Fruit fly (Drosophila melanogaster) whole organism, adult: ENCODE data around the gene Septin4.

ENCODE experiments used
- CG11617 ChIP-seq: fragments of 200-800 bp; sonication (Bioruptor generic); optimal IDR thresholded peaks from 2 replicates; lab custom pipeline; 2017; ENCODE audit warnings: mild to moderate bottlenecking, missing biosample characterization, missing genetic modification reagents, missing genetic modification characterization
- CG12768 ChIP-seq: fragments of 200-800 bp; sonication (Bioruptor generic); optimal IDR thresholded peaks from 2 replicates; lab custom pipeline; 2017; ENCODE audit warnings: missing biosample characterization, missing genetic modification characterization, mild to moderate bottlenecking, moderate library complexity, missing genetic modification reagents
- CG14711 ChIP-seq: fragments of 200-800 bp; sonication (Bioruptor generic); optimal IDR thresholded peaks from 2 replicates; lab custom pipeline; 2018; ENCODE audit warnings: missing biosample characterization, mild to moderate bottlenecking, missing genetic modification characterization, moderate library complexity
- CG1620 ChIP-seq: fragments of 200-800 bp; sonication (Bioruptor generic); optimal IDR thresholded peaks from 2 replicates; lab custom pipeline; 2016; ENCODE audit warnings: missing biosample characterization, missing genetic modification characterization
- CG33017 ChIP-seq: fragments of 200-800 bp; sonication (Bioruptor generic); optimal IDR thresholded peaks from 2 replicates; lab custom pipeline; 2018; ENCODE audit warnings: missing biosample characterization, mild to moderate bottlenecking, missing genetic modification characterization, moderate library complexity
- CG5204 ChIP-seq: fragments of 200-800 bp; sonication (Bioruptor generic); optimal IDR thresholded peaks from 2 replicates; lab custom pipeline; 2016; ENCODE audit warnings: missing biosample characterization, missing genetic modification characterization
- CG7045 ChIP-seq: fragments of 200-800 bp; sonication (Bioruptor generic); optimal IDR thresholded peaks from 2 replicates; lab custom pipeline; 2017; ENCODE audit warnings: missing biosample characterization, mild to moderate bottlenecking, missing genetic modification characterization
- CG7101 ChIP-seq: fragments of 200-800 bp; sonication (Bioruptor generic); optimal IDR thresholded peaks from 2 replicates; lab custom pipeline; 2018; ENCODE audit warnings: missing biosample characterization, mild to moderate bottlenecking, missing genetic modification characterization, moderate library complexity
- Clk ChIP-seq: fragments of 200-800 bp; sonication (Bioruptor generic); optimal IDR thresholded peaks from 2 replicates; lab custom pipeline; 2017; ENCODE audit warnings: missing biosample characterization, missing genetic modification characterization
- Crg-1 ChIP-seq: fragments of 200-800 bp; sonication (Bioruptor generic); optimal IDR thresholded peaks from 2 replicates; lab custom pipeline; 2016; ENCODE audit warnings: missing biosample characterization, missing genetic modification characterization
- Hr96 ChIP-seq: fragments of 200-800 bp; sonication (Bioruptor generic); optimal IDR thresholded peaks from 2 replicates; lab custom pipeline; 2016; ENCODE audit warnings: missing biosample characterization, missing genetic modification characterization
- Mnt ChIP-seq: fragments of 200-800 bp; sonication (Bioruptor generic); optimal IDR thresholded peaks from 2 replicates; lab custom pipeline; 2016; ENCODE audit warnings: missing biosample characterization, mild to moderate bottlenecking, missing genetic modification characterization
- bab1 ChIP-seq: fragments of 200-800 bp; sonication (Bioruptor generic); optimal IDR thresholded peaks from 3 replicates; lab custom pipeline; 2019; ENCODE audit warnings: missing biosample characterization, mild to moderate bottlenecking, missing genetic modification characterization, moderate library complexity
- cic ChIP-seq: fragments of 200-800 bp; sonication (Bioruptor generic); optimal IDR thresholded peaks from 2 replicates; lab custom pipeline; 2017; ENCODE audit warnings: missing biosample characterization, mild to moderate bottlenecking, missing genetic modification characterization, moderate library complexity
- cnc ChIP-seq, 2 experiments: fragments of >200 bp; optimal IDR thresholded peaks; 2 replicates each; lab custom pipeline; 2017
- kay ChIP-seq: fragments of 200-800 bp; sonication (Bioruptor generic); peaks from one replicate; lab custom pipeline; 2016; ENCODE audit warnings: missing biosample characterization, missing genetic modification characterization, borderline replicate concordance
- ovo ChIP-seq: fragments of 200-800 bp; sonication (Bioruptor generic); optimal IDR thresholded peaks from 2 replicates; lab custom pipeline; 2016; ENCODE audit warnings: missing biosample characterization, missing genetic modification characterization
- pad ChIP-seq: fragments of 200-800 bp; sonication (Bioruptor generic); optimal IDR thresholded peaks from 3 replicates; lab custom pipeline; 2017; ENCODE audit warnings: missing biosample characterization, missing genetic modification characterization, mild to moderate bottlenecking, moderate library complexity, missing genetic modification reagents
- tj ChIP-seq: fragments of 200-800 bp; sonication (Bioruptor generic); optimal IDR thresholded peaks from 3 replicates; lab custom pipeline; 2017; ENCODE audit warnings: missing biosample characterization, mild to moderate bottlenecking, missing genetic modification characterization, moderate library complexity
- toe ChIP-seq: fragments of 200-800 bp; sonication (Bioruptor generic); optimal IDR thresholded peaks from 2 replicates; lab custom pipeline; 2016; ENCODE audit warnings: missing biosample characterization, missing genetic modification characterization

Gene Septin4

dm6 chrX:16664405-16665064 is 30.4 kb downstream of the Septin4 start, which contains the start of gene CG15865:
TSS of gene CG15865 (minus strand) at chrX:16664455.
- TF ChIP-seq CG14711 (tag; lab: Kevin White, UChicago) (no peak), Hr96 (GFP tag; lab: Kevin White, UChicago) (peak; percentile 3)

DNA sequence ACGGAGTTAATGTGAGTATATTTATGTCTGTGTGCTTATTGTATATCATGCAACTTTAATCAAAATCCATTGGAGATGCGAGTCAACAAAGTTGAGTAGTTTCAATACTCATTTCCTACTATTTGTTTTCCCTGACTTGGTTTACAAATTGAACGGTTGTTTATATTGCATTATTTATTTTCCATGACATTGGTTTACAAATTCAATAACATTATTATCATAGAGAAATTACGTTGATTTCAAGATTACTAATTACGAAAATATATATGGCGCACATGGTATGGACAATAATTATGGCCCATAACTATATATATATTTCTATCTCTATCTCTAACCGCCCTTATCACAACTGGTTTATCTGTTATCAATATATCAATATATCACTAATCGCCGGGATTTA is 34.3 kb downstream of the Septin4 start:
- TF ChIP-seq CG14711 (tag; lab: Kevin White, UChicago) (no peak), bab1 (GFP tag; lab: Kevin White, UChicago) (no peak), tj (no peak), Crg-1 (no peak), toe (GFP tag; lab: Kevin White, UChicago) (no peak)

- TF ChIP-seq Mnt (GFP tag; lab: Kevin White, UChicago), result peak; percentile 96
- no peak for TF ChIP-seq CG11617 (GFP tag; lab: Kevin White, UChicago)
- no peak for TF ChIP-seq CG1620
- TF ChIP-seq CG7045 (GFP tag; lab: Kevin White, UChicago), result no peak
- no peak for TF ChIP-seq Clk
- TF ChIP-seq CG12768 (GFP tag; lab: Kevin White, UChicago), result no peak
- TF ChIP-seq tj, result peak; percentile 82
- peak; percentile 73 for TF ChIP-seq ovo (GFP tag; lab: Kevin White, UChicago)
- peak; percentile 5 for TF ChIP-seq pad (GFP tag; lab: Kevin White, UChicago)
- TF ChIP-seq cnc (optimal IDR thresholded peaks at IDR 0.05; lab: Kevin White, UChicago), result peak; percentile 43 to 44
- no peak for TF ChIP-seq kay
- TF ChIP-seq CG7101 (tag; lab: Kevin White, UChicago), result peak; percentile 4
- no peak for TF ChIP-seq CG14711 (tag; lab: Kevin White, UChicago)
- no peak for TF ChIP-seq CG5204 (GFP tag; lab: Kevin White, UChicago)
- no peak for TF ChIP-seq toe (GFP tag; lab: Kevin White, UChicago)
- TF ChIP-seq Hr96 (GFP tag; lab: Kevin White, UChicago), result no peak
- TF ChIP-seq bab1 (GFP tag; lab: Kevin White, UChicago), result peak; percentile 9
- TF ChIP-seq CG33017 (tag; lab: Kevin White, UChicago), result no peak
- peak; percentile 98 for TF ChIP-seq cic (GFP tag; lab: Kevin White, UChicago)
- no peak for TF ChIP-seq Crg-1
These were observed 39.2 kb downstream of the Septin4 start for dm6 chrX:16655724-16656235.

dm6 chrX:16654931-16655409 is 40.0 kb downstream of the Septin4 start, which contains the start of the genes Nemp and r:
TSS of gene Nemp (minus strand) at chrX:16655015.
TSS of gene r (plus strand) at chrX:16655359.
- TF ChIP-seq pad (GFP tag; lab: Kevin White, UChicago) (no peak), tj (peak; percentile 44)

dm6 chrX:16651625-16652024 is 43.3 kb downstream of the Septin4 start:
- no peak for TF ChIP-seq cic (GFP tag; lab: Kevin White, UChicago)
- no peak for TF ChIP-seq CG11617 (GFP tag; lab: Kevin White, UChicago)
- no peak for TF ChIP-seq CG12768 (GFP tag; lab: Kevin White, UChicago)
- TF ChIP-seq CG5204 (GFP tag; lab: Kevin White, UChicago), result no peak
- TF ChIP-seq pad (GFP tag; lab: Kevin White, UChicago), result no peak
- no peak for TF ChIP-seq cnc (optimal IDR thresholded peaks at IDR 0.05; lab: Kevin White, UChicago)
- no peak for TF ChIP-seq CG7045 (GFP tag; lab: Kevin White, UChicago)
- TF ChIP-seq toe (GFP tag; lab: Kevin White, UChicago), result no peak
- no peak for TF ChIP-seq ovo (GFP tag; lab: Kevin White, UChicago)
- no peak for TF ChIP-seq bab1 (GFP tag; lab: Kevin White, UChicago)
- no peak for TF ChIP-seq CG1620
- no peak for TF ChIP-seq CG14711 (tag; lab: Kevin White, UChicago)
- TF ChIP-seq Crg-1, result no peak
- TF ChIP-seq Hr96 (GFP tag; lab: Kevin White, UChicago), result no peak
- TF ChIP-seq Clk, result no peak
- no peak for TF ChIP-seq CG33017 (tag; lab: Kevin White, UChicago)
- no peak for TF ChIP-seq tj

DNA sequence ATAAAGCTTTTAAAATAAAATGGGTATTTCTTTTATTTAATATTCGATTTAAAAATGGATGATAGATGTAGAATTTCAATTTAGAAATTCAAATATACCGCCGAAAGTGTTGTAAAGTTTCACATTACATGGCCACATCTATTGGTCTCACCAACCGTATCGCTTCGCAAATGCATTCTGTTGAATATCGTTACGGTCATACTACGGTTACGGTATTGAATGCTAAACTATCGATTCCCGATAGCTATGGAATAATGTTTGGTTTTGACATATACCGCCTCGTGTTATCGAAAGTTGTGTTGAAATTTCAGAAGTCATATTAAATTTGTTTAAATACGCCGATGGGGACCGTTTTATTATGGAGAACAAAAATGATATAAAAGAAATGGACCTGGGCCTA is 43.9 kb downstream of the Septin4 start, which contains the start of the genes CG32573 and CG42512:
Gene CG32573 (plus strand): TSS at position 279 of the 400 bp plus-strand sequence.
Gene CG42512 (plus strand): TSS at position 279 of the 400 bp plus-strand sequence.
- TF ChIP-seq CG7101 (tag; lab: Kevin White, UChicago) (peak; percentile 41), tj (no peak), Clk (no peak), bab1 (GFP tag; lab: Kevin White, UChicago) (peak; percentile 35), pad (GFP tag; lab: Kevin White, UChicago) (peak; percentile 29), Crg-1 (peak; percentile 41), kay (no peak), toe (GFP tag; lab: Kevin White, UChicago) (no peak), cnc (optimal IDR thresholded peaks at IDR 0.05; lab: Kevin White, UChicago) (no peak), CG7045 (GFP tag; lab: Kevin White, UChicago) (no peak), CG14711 (tag; lab: Kevin White, UChicago) (peak; percentile 4), CG5204 (GFP tag; lab: Kevin White, UChicago) (peak; percentile 12), CG33017 (tag; lab: Kevin White, UChicago) (no peak)
